Worm (Caenorhabditis elegans): ENCODE measurements around the gene zyg-8.

zyg-8 gene

ce11 chrIII:12107441-12107840 lies 45.9 kb downstream of the zyg-8 start, which contains the start of the genes cest-12 and lonp-2:
Gene cest-12 (minus strand): TSS chrIII:12107541.
Gene lonp-2 (plus strand): TSS chrIII:12107774.
- TF ChIP-seq dao-5 (tag; optimal IDR thresholded peaks at IDR 0.05), result no peak
- no peak for TF ChIP-seq W03F9.2 (tag; optimal IDR thresholded peaks at IDR 0.05)
- no peak for TF ChIP-seq him-1 (tag; optimal IDR thresholded peaks at IDR 0.05)

DNA sequence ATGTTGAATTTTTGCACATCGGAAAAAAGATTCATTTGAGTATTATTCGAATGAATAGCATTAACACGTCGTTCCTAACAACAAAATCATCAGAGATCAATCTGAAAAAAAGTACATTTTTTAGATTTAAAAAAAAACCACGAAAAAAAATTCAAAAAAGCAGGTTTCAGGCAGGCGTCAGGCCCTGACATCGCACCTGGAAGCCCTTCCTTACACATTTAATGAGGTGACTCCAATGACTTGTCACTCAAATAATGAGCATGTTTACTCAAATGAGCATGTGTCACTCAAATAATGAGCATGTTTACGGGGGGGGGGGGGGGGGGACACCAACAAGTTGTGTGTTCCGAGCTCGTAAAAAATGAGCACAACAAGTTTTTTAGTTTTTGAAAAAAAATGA lies 56.9 kb downstream of the zyg-8 start, which contains the start of gene lron-12:
TSS of gene lron-12 (minus strand) at position 101 of the 400 bp plus-strand sequence.
- TF ChIP-seq W03F9.2 (tag; optimal IDR thresholded peaks at IDR 0.05) (no peak), dao-5 (tag; optimal IDR thresholded peaks at IDR 0.05) (no peak), him-1 (tag; optimal IDR thresholded peaks at IDR 0.05) (no peak)

- TF ChIP-seq W03F9.2 (tag; optimal IDR thresholded peaks at IDR 0.05) (no peak), dao-5 (tag; optimal IDR thresholded peaks at IDR 0.05) (no peak), him-1 (tag; optimal IDR thresholded peaks at IDR 0.05) (no peak)
These were observed 58.1 kb downstream of the zyg-8 start for ce11 chrIII:12119625-12120024.

- no peak for TF ChIP-seq dao-5 (tag; optimal IDR thresholded peaks at IDR 0.05)
- no peak for TF ChIP-seq him-1 (tag; optimal IDR thresholded peaks at IDR 0.05)
- no peak for TF ChIP-seq W03F9.2 (tag; optimal IDR thresholded peaks at IDR 0.05)
These were observed 59.7 kb downstream of the zyg-8 start for ce11 chrIII:12121177-12121576.
